Fruit fly (Drosophila melanogaster) whole organism, embryonic: Measurements from ENCODE around the gene CG32647.
A peak's percentile ranks its signal among the peaks of the same experiment; 100 is the strongest.

Experiments used
- Bgb ChIP-seq: fragments of 200-800 bp; sonication (Bioruptor generic); IDR thresholded peaks from 2 replicates; pipeline ENCODE4 v1.3.6; 2022; ENCODE audit warnings: missing biosample characterization, missing genetic modification characterization; ENCODE audit not compliant: partially characterized antibody
- CG10543 ChIP-seq: fragments of 200-800 bp; sonication (Bioruptor generic); optimal IDR thresholded peaks from 3 replicates; lab custom pipeline; 2017; ENCODE audit warnings: missing biosample characterization, mild to moderate bottlenecking, missing genetic modification characterization, moderate library complexity
- CG12071 ChIP-seq: fragments of 200-800 bp; sonication (Bioruptor generic); optimal IDR thresholded peaks from 3 replicates; lab custom pipeline; 2018; ENCODE audit warnings: missing biosample characterization, mild to moderate bottlenecking, missing genetic modification characterization
- CG12659 ChIP-seq: fragments of 200-800 bp; sonication (Bioruptor generic); optimal IDR thresholded peaks from 3 replicates; lab custom pipeline; 2017; ENCODE audit warnings: mild to moderate bottlenecking, missing biosample characterization, missing genetic modification reagents, missing genetic modification characterization
- CG14050 ChIP-seq: fragments of 200-800 bp; sonication (Bioruptor generic); IDR thresholded peaks from 3 replicates; pipeline ENCODE4 v1.3.6; 2022; ENCODE audit warnings: missing biosample characterization, missing genetic modification characterization
- CG1529 ChIP-seq: fragments of 200-800 bp; sonication (Bioruptor generic); optimal IDR thresholded peaks from 3 replicates; lab custom pipeline; 2018; ENCODE audit warnings: missing biosample characterization, missing genetic modification characterization
- CG15479 ChIP-seq: fragments of 200-800 bp; sonication (Bioruptor generic); optimal IDR thresholded peaks from 3 replicates; lab custom pipeline; 2019; ENCODE audit warnings: missing biosample characterization, mild to moderate bottlenecking, missing genetic modification characterization, moderate library complexity
- CG16813 ChIP-seq: fragments of 200-800 bp; sonication (Bioruptor generic); IDR thresholded peaks from 3 replicates; pipeline ENCODE4 v1.3.6; 2022; ENCODE audit warnings: missing biosample characterization, missing genetic modification characterization; ENCODE audit not compliant: partially characterized antibody
- CG17361 ChIP-seq: fragments of 200-800 bp; sonication (Bioruptor generic); IDR thresholded peaks from 3 replicates; pipeline ENCODE4 v1.3.6; 2022; ENCODE audit warnings: missing biosample characterization, missing genetic modification characterization
- CG17385 ChIP-seq: fragments of 200-800 bp; sonication (Bioruptor generic); optimal IDR thresholded peaks from 3 replicates; lab custom pipeline; 2018; ENCODE audit warnings: missing biosample characterization, mild to moderate bottlenecking, missing genetic modification characterization
- CG17568 ChIP-seq: fragments of 200-800 bp; sonication (Bioruptor generic); optimal IDR thresholded peaks from 2 replicates; lab custom pipeline; 2018; ENCODE audit warnings: missing biosample characterization, mild to moderate bottlenecking, missing genetic modification characterization, moderate library complexity
- CG1832 ChIP-seq: fragments of 200-800 bp; sonication (Bioruptor generic); optimal IDR thresholded peaks from 2 replicates; lab custom pipeline; 2017; ENCODE audit warnings: missing biosample characterization, mild to moderate bottlenecking, missing genetic modification characterization, inconsistent platforms
- CG2199 ChIP-seq: fragments of 200-800 bp; sonication (Bioruptor generic); IDR thresholded peaks from 3 replicates; pipeline ENCODE4 v1.3.6; 2022; ENCODE audit warnings: missing biosample characterization, missing genetic modification characterization
- CG2678 ChIP-seq: fragments of 200-800 bp; sonication (Bioruptor generic); optimal IDR thresholded peaks from 3 replicates; lab custom pipeline; 2019; ENCODE audit warnings: missing biosample characterization, mild to moderate bottlenecking, missing genetic modification characterization, moderate library complexity
- CG2889 ChIP-seq: fragments of 200-800 bp; sonication (Bioruptor generic); IDR thresholded peaks from 3 replicates; pipeline ENCODE4 v1.3.6; 2022; ENCODE audit warnings: missing biosample characterization, missing genetic modification characterization
- CG3281 ChIP-seq: fragments of 200-800 bp; sonication (Bioruptor generic); optimal IDR thresholded peaks from 3 replicates; lab custom pipeline; 2017; ENCODE audit warnings: missing biosample characterization, mild to moderate bottlenecking, missing genetic modification characterization
- CG34376 ChIP-seq: fragments of 200-800 bp; sonication (Bioruptor generic); optimal IDR thresholded peaks from 2 replicates; lab custom pipeline; 2018; ENCODE audit warnings: missing biosample characterization, mild to moderate bottlenecking, missing genetic modification characterization
- CG34422 ChIP-seq: fragments of 200-800 bp; sonication (Bioruptor generic); IDR thresholded peaks from 3 replicates; pipeline ENCODE4 v1.3.6; 2022; ENCODE audit warnings: missing biosample characterization, missing genetic modification characterization
- CG4282 ChIP-seq: fragments of 200-800 bp; sonication (Bioruptor generic); optimal IDR thresholded peaks from 2 replicates; lab custom pipeline; 2016; ENCODE audit warnings: missing biosample characterization, missing genetic modification characterization
- CG4328 ChIP-seq: fragments of 200-800 bp; sonication (Bioruptor generic); optimal IDR thresholded peaks from 3 replicates; lab custom pipeline; 2017; ENCODE audit warnings: missing biosample characterization, missing genetic modification reagents, missing genetic modification characterization
- CG4360 ChIP-seq: fragments of 200-800 bp; sonication (Bioruptor generic); IDR thresholded peaks from 2 replicates; pipeline ENCODE4 v1.3.6; 2022; ENCODE audit warnings: missing biosample characterization, missing genetic modification characterization
- CG6654 ChIP-seq: fragments of 200-800 bp; sonication (Bioruptor generic); optimal IDR thresholded peaks from 2 replicates; lab custom pipeline; 2017; ENCODE audit warnings: missing biosample characterization, mild to moderate bottlenecking, missing genetic modification characterization
- CG6683 ChIP-seq: fragments of 200-800 bp; sonication (Bioruptor generic); optimal IDR thresholded peaks from 2 replicates; lab custom pipeline; 2017; ENCODE audit warnings: missing biosample characterization, mild to moderate bottlenecking, missing genetic modification characterization, missing genetic modification reagents
- CG6791 ChIP-seq: fragments of 200-800 bp; sonication (Bioruptor generic); IDR thresholded peaks from 3 replicates; pipeline ENCODE4 v1.3.6; 2022; ENCODE audit warnings: missing biosample characterization, missing genetic modification characterization; ENCODE audit not compliant: partially characterized antibody
- CG8290 ChIP-seq, 3 experiments: fragments of 200-800 bp; sonication (Bioruptor generic); optimal IDR thresholded peaks; 2 replicates each; lab custom pipeline; 2016 to 2019; ENCODE audit warnings: missing biosample characterization in 3 of 3, missing genetic modification characterization in 3 of 3, mild to moderate bottlenecking in 2 of 3, moderate library complexity in 1 of 3
- CrebB ChIP-seq: fragments of 200-800 bp; sonication (Bioruptor generic); optimal IDR thresholded peaks from 3 replicates; lab custom pipeline; 2018; ENCODE audit warnings: missing biosample characterization, mild to moderate bottlenecking, missing genetic modification characterization
- Dek ChIP-seq: fragments of 200-800 bp; sonication (Bioruptor generic); optimal IDR thresholded peaks from 3 replicates; lab custom pipeline; 2019; ENCODE audit warnings: missing biosample characterization, mild to moderate bottlenecking, missing genetic modification characterization, moderate library complexity
- Drgx ChIP-seq: fragments of 200-800 bp; sonication (Bioruptor generic); IDR thresholded peaks from 2 replicates; pipeline ENCODE4 v1.3.6; 2022; ENCODE audit warnings: missing biosample characterization, missing genetic modification characterization
- NC2α ChIP-seq: fragments of 200-800 bp; sonication (Bioruptor generic); optimal IDR thresholded peaks from 2 replicates; lab custom pipeline; 2016; ENCODE audit warnings: missing biosample characterization, missing genetic modification characterization
- NC2β ChIP-seq: fragments of 200-800 bp; sonication (Bioruptor generic); optimal IDR thresholded peaks from 2 replicates; lab custom pipeline; 2016; ENCODE audit warnings: missing biosample characterization, missing genetic modification characterization
- Opbp ChIP-seq: fragments of 200-800 bp; sonication (Bioruptor generic); IDR thresholded peaks from 3 replicates; pipeline ENCODE4 v1.3.6; 2022; ENCODE audit warnings: missing biosample characterization, missing genetic modification characterization; ENCODE audit not compliant: partially characterized antibody
- Pdp1 ChIP-seq, 2 experiments: fragments of 200-800 bp; sonication (Bioruptor generic); optimal IDR thresholded peaks; 3 replicates each; lab custom pipeline; 2016; ENCODE audit warnings: missing biosample characterization in 2 of 2, missing genetic modification characterization in 2 of 2, mild to moderate bottlenecking in 1 of 2, moderate library complexity in 1 of 2
- Vsx1 ChIP-seq: fragments of 200-800 bp; sonication (Bioruptor generic); optimal IDR thresholded peaks from 2 replicates; lab custom pipeline; 2017; ENCODE audit warnings: missing biosample characterization, mild to moderate bottlenecking, missing genetic modification characterization, missing genetic modification reagents
- ab ChIP-seq: fragments of 200-800 bp; sonication (Bioruptor generic); optimal IDR thresholded peaks from 2 replicates; lab custom pipeline; 2016; ENCODE audit warnings: missing biosample characterization, missing genetic modification characterization
- cas ChIP-seq: fragments of 200-800 bp; sonication (Bioruptor generic); IDR thresholded peaks from 2 replicates; pipeline ENCODE4 v1.3.6; 2022; ENCODE audit warnings: missing biosample characterization, missing genetic modification characterization
- dmrt11E ChIP-seq: fragments of 200-800 bp; sonication (Bioruptor generic); optimal IDR thresholded peaks from 3 replicates; lab custom pipeline; 2018; ENCODE audit warnings: missing biosample characterization, mild to moderate bottlenecking, missing genetic modification characterization, moderate library complexity
- ftz-f1 ChIP-seq: fragments of 200-800 bp; sonication (Bioruptor generic); optimal IDR thresholded peaks from 2 replicates; lab custom pipeline; 2016; ENCODE audit warnings: missing biosample characterization, missing genetic modification characterization
- gce ChIP-seq: fragments of 200-800 bp; sonication (Bioruptor generic); IDR thresholded peaks from 3 replicates; pipeline ENCODE4 v1.3.6; 2022; ENCODE audit warnings: missing biosample characterization, missing genetic modification characterization
- gem ChIP-seq: fragments of 200-800 bp; sonication (Bioruptor generic); optimal IDR thresholded peaks from 2 replicates; lab custom pipeline; 2019; ENCODE audit warnings: missing biosample characterization, mild to moderate bottlenecking, missing genetic modification characterization, moderate library complexity
- hb ChIP-seq: fragments of 200-800 bp; sonication (Bioruptor generic); IDR thresholded peaks from 3 replicates; pipeline ENCODE4 v1.3.6; 2022; ENCODE audit warnings: missing biosample characterization, missing genetic modification characterization; ENCODE audit not compliant: partially characterized antibody
- insv ChIP-seq, 2 experiments: fragments of 200-800 bp; sonication (Bioruptor generic); optimal IDR thresholded peaks; 3 replicates each; lab custom pipeline; 2016 to 2018; ENCODE audit warnings: missing biosample characterization in 2 of 2, missing genetic modification characterization in 2 of 2
- jumu ChIP-seq: fragments of 200-800 bp; sonication (Bioruptor generic); optimal IDR thresholded peaks from 3 replicates; lab custom pipeline; 2016; ENCODE audit warnings: missing biosample characterization, missing genetic modification characterization
- luna ChIP-seq: fragments of 200-800 bp; sonication (Bioruptor generic); optimal IDR thresholded peaks from 2 replicates; lab custom pipeline; 2016; ENCODE audit warnings: missing biosample characterization, missing genetic modification characterization
- pfk ChIP-seq: fragments of 200-800 bp; sonication (Bioruptor generic); optimal IDR thresholded peaks from 2 replicates; lab custom pipeline; 2018; ENCODE audit warnings: missing biosample characterization, mild to moderate bottlenecking, missing genetic modification characterization, moderate library complexity
- sd ChIP-seq: fragments of 200-800 bp; sonication (Bioruptor generic); optimal IDR thresholded peaks from 3 replicates; lab custom pipeline; 2018; ENCODE audit warnings: missing biosample characterization, mild to moderate bottlenecking, missing genetic modification characterization, moderate library complexity
- slbo ChIP-seq: fragments of 200-800 bp; sonication (Bioruptor generic); IDR thresholded peaks from 2 replicates; pipeline ENCODE4 v1.3.6; 2022; ENCODE audit warnings: missing biosample characterization, missing genetic modification characterization
- trh ChIP-seq: fragments of 200-800 bp; sonication (Bioruptor generic); optimal IDR thresholded peaks from 2 replicates; lab custom pipeline; 2016; ENCODE audit warnings: missing biosample characterization, missing genetic modification characterization
- yki ChIP-seq: fragments of >200 bp; optimal IDR thresholded peaks from 3 replicates; lab custom pipeline; 2018
- zfh2 ChIP-seq: fragments of 200-800 bp; sonication (Bioruptor generic); optimal IDR thresholded peaks from 2 replicates; lab custom pipeline; 2016; ENCODE audit warnings: missing biosample characterization, missing genetic modification characterization

Gene CG32647

DNA sequence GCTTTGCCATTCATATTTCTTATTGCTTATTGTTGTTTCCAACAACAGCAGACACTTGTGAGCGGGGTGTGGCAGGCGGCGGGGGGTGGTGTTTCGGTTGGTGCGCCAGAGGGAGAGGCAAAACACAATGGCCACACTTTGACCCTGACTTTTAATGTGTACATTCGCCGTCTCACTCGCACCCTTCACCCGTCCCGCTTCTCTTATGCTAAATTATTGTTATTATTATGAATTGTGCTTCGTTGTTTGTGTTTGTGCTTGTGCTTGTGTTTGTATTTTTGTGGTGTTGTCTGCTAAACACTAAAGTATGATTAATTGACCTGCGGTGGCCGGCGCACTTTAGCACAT, 28.4 kb downstream of the CG32647 start (continued):
- TF ChIP-seq CG8290 (GFP tag; optimal IDR thresholded peaks at IDR 0.05; lab: Kevin White, UChicago): no peak
- peak in 1 of 2 experiments; percentile 69 for TF ChIP-seq CG8290 (tag; optimal IDR thresholded peaks at IDR 0.05; lab: Kevin White, UChicago)
- TF ChIP-seq jumu (GFP tag; lab: Kevin White, UChicago): no peak
- TF ChIP-seq yki: no peak
- no peak for TF ChIP-seq insv (GFP tag; optimal IDR thresholded peaks at IDR 0.05; lab: Kevin White, UChicago)
- TF ChIP-seq Opbp (GFP tag; lab: Robert Waterston, UW): no peak
- peak; percentile 54; the same call in 1 of the 2 replicates for TF ChIP-seq Bgb (GFP tag; lab: Robert Waterston, UW)
- no peak for TF ChIP-seq CG6791 (GFP tag; lab: Robert Waterston, UW)
- TF ChIP-seq CG4360: peak; percentile 33; the same call in 1 of the 2 replicates
- peak; percentile 15 for TF ChIP-seq CG12071 (GFP tag; lab: Kevin White, UChicago)
- TF ChIP-seq CG4328 (GFP tag; lab: Kevin White, UChicago): no peak
- no peak for TF ChIP-seq Dek
- no peak for TF ChIP-seq gce
- TF ChIP-seq ab: no peak
- no peak for TF ChIP-seq CG4282 (GFP tag; lab: Kevin White, UChicago)
- TF ChIP-seq CG12659 (GFP tag; lab: Kevin White, UChicago): no peak
- no peak for TF ChIP-seq CG6654 (GFP tag; lab: Kevin White, UChicago)
- TF ChIP-seq CG15479 (GFP tag; lab: Kevin White, UChicago): no peak
- TF ChIP-seq CG14050 (GFP tag; lab: Robert Waterston, UW): no peak
- TF ChIP-seq Pdp1 (GFP tag; optimal IDR thresholded peaks at IDR 0.05; lab: Kevin White, UChicago): peak in 1 of 2 experiments; percentile 5
- TF ChIP-seq CG16813 (GFP tag; lab: Robert Waterston, UW): no peak
- TF ChIP-seq pfk (GFP tag; lab: Kevin White, UChicago): no peak
- TF ChIP-seq CG2889 (GFP tag; lab: Robert Waterston, UW): no peak
- TF ChIP-seq hb (GFP tag; lab: Robert Waterston, UW): no peak
- TF ChIP-seq dmrt11E (tag; lab: Kevin White, UChicago): no peak
- TF ChIP-seq CG17361: peak; percentile 24; the same call in 1 of the 3 replicates
- TF ChIP-seq trh (GFP tag; lab: Kevin White, UChicago): no peak
- TF ChIP-seq CG1529: no peak
- peak; percentile 88; the same call in 2 of the 3 replicates for TF ChIP-seq CG2199 (GFP tag; lab: Robert Waterston, UW)
- TF ChIP-seq CG1832: peak; percentile 79
- peak; percentile 74 for TF ChIP-seq CG34376 (GFP tag; lab: Kevin White, UChicago)
- TF ChIP-seq CG34422 (GFP tag; lab: Robert Waterston, UW): peak; percentile 37; the same call in 1 of the 3 replicates
- TF ChIP-seq sd (tag; lab: Kevin White, UChicago): peak; percentile 67
- no peak for TF ChIP-seq cas (GFP tag; lab: Robert Waterston, UW)
- TF ChIP-seq CG10543 (GFP tag; lab: Kevin White, UChicago): peak; percentile 88
- no peak for TF ChIP-seq NC2β (GFP tag; lab: Kevin White, UChicago)
- TF ChIP-seq, all 482 proteins: peak for 50

DNA sequence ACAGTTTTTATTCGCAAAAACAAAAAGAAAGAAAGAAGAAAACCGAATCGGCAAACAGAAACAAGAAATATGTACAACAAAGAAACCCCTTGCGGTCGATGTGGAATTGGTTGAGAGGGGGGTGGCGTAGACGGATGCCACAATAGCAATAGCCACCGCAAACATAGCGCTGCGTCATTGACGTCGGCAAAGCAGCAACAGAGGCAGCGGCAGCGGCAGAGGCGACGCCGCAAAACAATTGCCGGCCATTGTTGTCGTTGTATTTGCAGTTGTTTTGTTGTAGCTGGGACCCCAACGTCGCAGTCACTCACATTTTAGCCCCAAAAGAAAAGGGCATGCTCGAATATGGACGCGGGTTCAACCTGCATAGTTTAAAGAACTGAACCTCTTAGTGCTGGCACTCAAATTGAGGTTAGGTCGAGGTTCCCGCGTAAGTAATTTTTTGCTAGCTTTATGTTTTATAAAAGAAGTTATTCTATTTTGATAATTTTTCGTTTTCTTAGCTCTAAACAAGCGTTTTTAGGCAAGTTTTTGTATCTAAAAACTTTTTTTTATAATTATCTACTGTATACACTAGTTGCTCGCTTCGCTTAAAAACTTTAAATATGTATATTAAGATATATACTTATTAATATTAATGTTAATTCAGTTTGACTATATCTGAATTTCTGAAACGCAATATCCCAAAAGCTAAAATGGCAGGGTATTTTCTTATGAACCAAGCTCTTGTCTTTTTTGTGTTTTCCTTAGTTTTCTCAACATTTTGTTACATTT, 29.0 kb downstream of the CG32647 start:
- peak; percentile 37 for TF ChIP-seq CG6654 (GFP tag; lab: Kevin White, UChicago)
- TF ChIP-seq CG2678 (tag; lab: Kevin White, UChicago): peak; percentile 89
- peak; percentile 28 for TF ChIP-seq luna (GFP tag; lab: Kevin White, UChicago)
- no peak for TF ChIP-seq ftz-f1 (GFP tag; lab: Kevin White, UChicago)
- peak; percentile 84 for TF ChIP-seq zfh2 (GFP tag; lab: Kevin White, UChicago)
- peak; percentile 89 for TF ChIP-seq CG3281 (GFP tag; lab: Kevin White, UChicago)
- TF ChIP-seq CrebB (tag; lab: Kevin White, UChicago): no peak
- TF ChIP-seq gem (tag; lab: Kevin White, UChicago): peak; percentile 91
- TF ChIP-seq CG6683 (GFP tag; lab: Kevin White, UChicago): no peak
- TF ChIP-seq Vsx1 (GFP tag; lab: Kevin White, UChicago): peak; percentile 69
- no peak for TF ChIP-seq NC2α (GFP tag; lab: Kevin White, UChicago)
- no peak for TF ChIP-seq CG10543 (GFP tag; lab: Kevin White, UChicago)
- TF ChIP-seq CG17568 (GFP tag; lab: Kevin White, UChicago): peak; percentile 5
- TF ChIP-seq CG17385 (GFP tag; lab: Kevin White, UChicago): peak; percentile 50
- TF ChIP-seq Drgx (GFP tag; lab: Robert Waterston, UW): peak; percentile 65
- peak; percentile 93 for TF ChIP-seq slbo
